Fruit fly (Drosophila melanogaster): ENCODE data around the gene CG10366.

- no peak for TF ChIP-seq CG32121 (GFP tag; IDR thresholded peaks at IDR 0.05)
- no peak for TF ChIP-seq CG17806 (tag; optimal IDR thresholded peaks at IDR 0.05)
- no peak for TF ChIP-seq CG13204 (GFP tag; optimal IDR thresholded peaks at IDR 0.05)
- TF ChIP-seq Snoo (tag; optimal IDR thresholded peaks at IDR 0.05): no peak
- peak; percentile 34 for TF ChIP-seq Pif1B (GFP tag; optimal IDR thresholded peaks at IDR 0.05)
- TF ChIP-seq Ets98B (GFP tag; IDR thresholded peaks at IDR 0.05): 0 out of 2 replicates have a peak, but pooled peaks have one; percentile 12
- TF ChIP-seq CG15710 (tag; optimal IDR thresholded peaks at IDR 0.05): no peak
- no peak for TF ChIP-seq Pif1A (GFP tag; optimal IDR thresholded peaks at IDR 0.05)
These were observed 36.9 kb upstream of the CG10366 start, which contains the start of gene CG10337 for dm6 chr2L:19546869-19547710.
